Worm (Caenorhabditis elegans) whole organism, L1 larva: ENCODE data around the gene C06A1.6.

Experiments used
- C04F5.9 ChIP-seq: sonication (generic microtip); optimal IDR thresholded peaks from 2 replicates; lab custom pipeline; 2016; ENCODE audit warnings: missing genetic modification characterization, missing compliant biosample characterization
- C16A3.4 ChIP-seq: fragments of 150-350 bp; optimal IDR thresholded peaks from 2 replicates; lab custom pipeline; 2014; ENCODE audit warnings: missing biosample characterization, missing genetic modification characterization
- C34B4.2 ChIP-seq: sonication (generic microtip); optimal IDR thresholded peaks from 2 replicates; lab custom pipeline; 2017; ENCODE audit warnings: mild to moderate bottlenecking, missing genetic modification characterization, missing compliant biosample characterization
- F16B12.6 ChIP-seq: fragments of 150-350 bp; optimal IDR thresholded peaks from 2 replicates; lab custom pipeline; 2014; ENCODE audit warnings: missing biosample characterization, missing genetic modification characterization
- aha-1 ChIP-seq: fragments of 150-350 bp; optimal IDR thresholded peaks from 2 replicates; lab custom pipeline; 2014; ENCODE audit warnings: missing biosample characterization, missing genetic modification characterization
- aly-2 ChIP-seq: fragments of 150-350 bp; optimal IDR thresholded peaks from 2 replicates; lab custom pipeline; 2014; ENCODE audit warnings: missing biosample characterization, missing genetic modification characterization
- ama-1 ChIP-seq: fragments of 150-350 bp; optimal IDR thresholded peaks from 2 replicates; lab custom pipeline; 2014
- ceh-63 ChIP-seq: fragments of 200-800 bp; sonication (Bioruptor generic); optimal IDR thresholded peaks from 2 replicates; lab custom pipeline; 2018; ENCODE audit warnings: mild to moderate bottlenecking, missing genetic modification characterization, missing compliant biosample characterization
- ceh-8 ChIP-seq: fragments of 200-800 bp; sonication (Bioruptor generic); optimal IDR thresholded peaks from 2 replicates; lab custom pipeline; 2018; ENCODE audit warnings: mild to moderate bottlenecking, missing genetic modification characterization, moderate library complexity, missing compliant biosample characterization
- ceh-82 ChIP-seq, 3 experiments: fragments of 150-350 bp in 1 of 3; sonication (generic microtip) in 2 of 3; optimal IDR thresholded peaks; 2 replicates each; lab custom pipeline; 2014 to 2017; ENCODE audit warnings: missing biosample characterization in 3 of 3, missing genetic modification characterization in 3 of 3
- ceh-88 ChIP-seq: fragments of 200-800 bp; sonication (Bioruptor generic); IDR thresholded peaks from 2 replicates; pipeline ENCODE4 v1.3.6; 2022; ENCODE audit warnings: missing genetic modification characterization, missing compliant biosample characterization
- ceh-90 ChIP-seq: sonication (generic microtip); optimal IDR thresholded peaks from 2 replicates; lab custom pipeline; 2016; ENCODE audit warnings: missing genetic modification characterization, missing compliant biosample characterization
- ces-1 ChIP-seq: fragments of 150-350 bp; optimal IDR thresholded peaks from 2 replicates; lab custom pipeline; 2014; ENCODE audit warnings: missing biosample characterization, missing genetic modification reagents, missing genetic modification characterization
- efl-1 ChIP-seq, 4 experiments: fragments of 150-350 bp; optimal IDR thresholded peaks in 3 of 4; peaks in 1 of 4; 1 replicate in 1 of 4; 2 replicates in 3 of 4; lab custom pipeline; 2014; ENCODE audit warnings: missing biosample characterization in 2 of 4, missing genetic modification characterization in 2 of 4, missing genetic modification reagents in 2 of 4
- efl-3 ChIP-seq: fragments of 200-800 bp; sonication (Bioruptor generic); optimal IDR thresholded peaks from 2 replicates; lab custom pipeline; 2018; ENCODE audit warnings: mild to moderate bottlenecking, missing genetic modification characterization, missing compliant biosample characterization
- egl-13 ChIP-seq: sonication (generic microtip); optimal IDR thresholded peaks from 2 replicates; lab custom pipeline; 2016; ENCODE audit warnings: missing genotype, missing genetic modification reagents, missing genetic modification characterization, missing compliant biosample characterization
- elt-3 ChIP-seq, 6 experiments: fragments of 150-350 bp in 1 of 6; sonication (generic microtip); optimal IDR thresholded peaks; 2 replicates each; lab custom pipeline; 2017 to 2018; ENCODE audit warnings: missing biosample characterization in 6 of 6, missing genetic modification characterization in 6 of 6, inconsistent platforms in 1 of 6
- ets-5 ChIP-seq: fragments of 200-800 bp; sonication (Bioruptor generic); IDR thresholded peaks from 2 replicates; pipeline ENCODE4 v1.3.6; 2022; ENCODE audit warnings: missing genetic modification characterization, missing compliant biosample characterization
- fkh-4 ChIP-seq: sonication (generic microtip); optimal IDR thresholded peaks from 2 replicates; lab custom pipeline; 2016; ENCODE audit warnings: missing compliant biosample characterization, missing genetic modification characterization, borderline replicate concordance
- fkh-8 ChIP-seq: sonication (generic microtip); optimal IDR thresholded peaks from 2 replicates; lab custom pipeline; 2016; ENCODE audit warnings: mild to moderate bottlenecking, missing genetic modification characterization, missing compliant biosample characterization
- grh-1 ChIP-seq: fragments of 200-800 bp; sonication (Bioruptor generic); IDR thresholded peaks from 2 replicates; pipeline ENCODE4 v1.3.6; 2022; ENCODE audit warnings: missing genetic modification reagents, missing genetic modification characterization, missing compliant biosample characterization
- hlh-17 ChIP-seq: fragments of 200-800 bp; sonication (Bioruptor generic); optimal IDR thresholded peaks from 2 replicates; lab custom pipeline; 2018; ENCODE audit warnings: missing genetic modification characterization, mild to moderate bottlenecking, missing compliant biosample characterization, moderate library complexity, borderline replicate concordance
- hlh-4 ChIP-seq: sonication (generic microtip); optimal IDR thresholded peaks from 2 replicates; lab custom pipeline; 2016; ENCODE audit warnings: mild to moderate bottlenecking, missing genetic modification characterization, missing compliant biosample characterization
- irx-1 ChIP-seq: sonication (generic microtip); optimal IDR thresholded peaks from 2 replicates; lab custom pipeline; 2016; ENCODE audit warnings: missing genetic modification characterization, missing compliant biosample characterization
- isw-1 ChIP-seq: fragments of 200-800 bp; sonication (Bioruptor generic); IDR thresholded peaks from 2 replicates; pipeline ENCODE4 v1.3.6; 2022; ENCODE audit warnings: missing genetic modification characterization, missing compliant biosample characterization
- jun-1 ChIP-seq: fragments of 150-350 bp; optimal IDR thresholded peaks from 2 replicates; lab custom pipeline; 2014; ENCODE audit warnings: missing biosample characterization, missing genetic modification reagents, missing genetic modification characterization
- lin-14 ChIP-seq: fragments of 200-800 bp; sonication (Bioruptor generic); optimal IDR thresholded peaks from 2 replicates; lab custom pipeline; 2018; ENCODE audit warnings: mild to moderate bottlenecking, missing genetic modification characterization, moderate library complexity, missing compliant biosample characterization
- lin-15B ChIP-seq: fragments of 150-350 bp; sonication (generic microtip); optimal IDR thresholded peaks from 3 replicates; lab custom pipeline; 2014; ENCODE audit warnings: missing biosample characterization, missing genetic modification characterization
- lin-35 ChIP-seq, 2 experiments: fragments of 150-350 bp; optimal IDR thresholded peaks; 2 replicates each; lab custom pipeline; 2014; ENCODE audit warnings: missing biosample characterization in 2 of 2, missing genetic modification characterization in 2 of 2, missing genetic modification reagents in 2 of 2
- lin-39 ChIP-seq: fragments of 150-350 bp; optimal IDR thresholded peaks from 2 replicates; lab custom pipeline; 2014; ENCODE audit warnings: missing biosample characterization, missing genetic modification reagents, missing genetic modification characterization
- lir-3 ChIP-seq: sonication (generic microtip); optimal IDR thresholded peaks from 2 replicates; lab custom pipeline; 2016; ENCODE audit warnings: mild to moderate bottlenecking, missing genetic modification characterization, moderate library complexity, missing compliant biosample characterization; ENCODE audit not compliant: poor library complexity
- lsy-2 ChIP-seq, 2 experiments: fragments of 150-350 bp; optimal IDR thresholded peaks; 2 replicates each; lab custom pipeline; 2014; ENCODE audit warnings: missing biosample characterization in 2 of 2, missing genetic modification characterization in 2 of 2
- mep-1 ChIP-seq: fragments of 150-350 bp; optimal IDR thresholded peaks from 2 replicates; lab custom pipeline; 2014; ENCODE audit warnings: missing biosample characterization, missing genetic modification characterization
- nhr-12 ChIP-seq: sonication (generic microtip); optimal IDR thresholded peaks from 2 replicates; lab custom pipeline; 2017; ENCODE audit warnings: missing biosample characterization, missing genetic modification characterization
- nhr-237 ChIP-seq: fragments of 150-350 bp; optimal IDR thresholded peaks from 2 replicates; lab custom pipeline; 2014; ENCODE audit warnings: missing biosample characterization, missing genetic modification characterization
- nhr-47 ChIP-seq: sonication (generic microtip); optimal IDR thresholded peaks from 2 replicates; lab custom pipeline; 2016; ENCODE audit warnings: mild to moderate bottlenecking, missing genetic modification characterization, moderate library complexity, missing compliant biosample characterization
- nhr-84 ChIP-seq: sonication (generic microtip); optimal IDR thresholded peaks from 2 replicates; lab custom pipeline; 2017; ENCODE audit warnings: missing biosample characterization, missing genetic modification characterization
- nhr-85 ChIP-seq: sonication (generic microtip); peaks from one replicate; lab custom pipeline; 2016; ENCODE audit warnings: missing genetic modification characterization, inconsistent platforms, missing compliant biosample characterization
- nhr-90 ChIP-seq: sonication (generic microtip); optimal IDR thresholded peaks from 2 replicates; lab custom pipeline; 2016; ENCODE audit warnings: mild to moderate bottlenecking, missing genetic modification characterization, missing compliant biosample characterization; ENCODE audit not compliant: poor library complexity
- pag-3 ChIP-seq: sonication (generic microtip); optimal IDR thresholded peaks from 2 replicates; lab custom pipeline; 2017; ENCODE audit warnings: missing genetic modification characterization, mild to moderate bottlenecking, missing compliant biosample characterization, antibody characterized with exemption, borderline replicate concordance; ENCODE audit not compliant: insufficient read depth
- pqm-1 ChIP-seq: sonication (generic microtip); optimal IDR thresholded peaks from 3 replicates; lab custom pipeline; 2017; ENCODE audit warnings: missing biosample characterization, missing genetic modification characterization
- skn-1 ChIP-seq: fragments of 150-350 bp; optimal IDR thresholded peaks from 2 replicates; lab custom pipeline; 2014; ENCODE audit warnings: missing biosample characterization, missing genetic modification characterization
- sptf-1 ChIP-seq: fragments of 150-350 bp; optimal IDR thresholded peaks from 2 replicates; lab custom pipeline; 2014; ENCODE audit warnings: missing biosample characterization, missing genetic modification characterization
- sup-37 ChIP-seq: fragments of 200-800 bp; sonication (Bioruptor generic); optimal IDR thresholded peaks from 2 replicates; lab custom pipeline; 2018; ENCODE audit warnings: mild to moderate bottlenecking, missing genetic modification characterization, missing compliant biosample characterization
- swsn-7 ChIP-seq: sonication (generic microtip); optimal IDR thresholded peaks from 2 replicates; lab custom pipeline; 2016; ENCODE audit warnings: missing genetic modification characterization, missing compliant biosample characterization
- unc-130 ChIP-seq: fragments of 150-350 bp; optimal IDR thresholded peaks from 2 replicates; lab custom pipeline; 2017; ENCODE audit warnings: missing biosample characterization, missing genetic modification characterization, inconsistent platforms
- unc-62 ChIP-seq: fragments of 150-350 bp; optimal IDR thresholded peaks from 2 replicates; lab custom pipeline; 2014; ENCODE audit warnings: missing biosample characterization, missing genetic modification reagents, missing genetic modification characterization
- unc-86 ChIP-seq: sonication (generic microtip); optimal IDR thresholded peaks from 2 replicates; lab custom pipeline; 2016; ENCODE audit warnings: missing genetic modification characterization, missing compliant biosample characterization
- unc-98 ChIP-seq: fragments of 200-800 bp; sonication (Bioruptor generic); IDR thresholded peaks from 2 replicates; pipeline ENCODE4 v1.3.6; 2022; ENCODE audit warnings: missing genetic modification characterization, missing compliant biosample characterization
- vab-15 ChIP-seq: sonication (generic microtip); optimal IDR thresholded peaks from 2 replicates; lab custom pipeline; 2017; ENCODE audit warnings: missing genotype, mild to moderate bottlenecking, missing genetic modification characterization, missing compliant biosample characterization
- xbp-1 ChIP-seq: sonication (generic microtip); optimal IDR thresholded peaks from 2 replicates; lab custom pipeline; 2016; ENCODE audit warnings: missing genetic modification characterization, missing compliant biosample characterization
- zag-1 ChIP-seq: fragments of 150-350 bp; optimal IDR thresholded peaks from 2 replicates; lab custom pipeline; 2014; ENCODE audit warnings: missing biosample characterization, missing genetic modification characterization
- zip-4 ChIP-seq: fragments of 200-800 bp; sonication (Bioruptor generic); optimal IDR thresholded peaks from 2 replicates; lab custom pipeline; 2018; ENCODE audit warnings: mild to moderate bottlenecking, missing genetic modification characterization, moderate library complexity, missing compliant biosample characterization
- ztf-4 ChIP-seq: fragments of 150-350 bp; optimal IDR thresholded peaks from 2 replicates; lab custom pipeline; 2014; ENCODE audit warnings: missing biosample characterization, missing genetic modification characterization

Gene C06A1.6

ce11 chrII:10558345-10558744 lies 6.1 kb downstream of the C06A1.6 start:
- TF ChIP-seq ceh-8 (no peak), aly-2 (tag; lab: Kevin White, UChicago) (no peak), skn-1 (tag; lab: Kevin White, UChicago) (no peak), pag-3 (tag; lab: Kevin White, UChicago) (no peak), lin-35 (GFP tag; optimal IDR thresholded peaks at IDR 0.05; lab: Kevin White, UChicago) (no peak), zag-1 (no peak), hlh-17 (no peak), lsy-2 (tag; optimal IDR thresholded peaks at IDR 0.05; lab: Kevin White, UChicago) (peak; percentile 41 to 43), sptf-1 (no peak), egl-13 (no peak), efl-1 (optimal IDR thresholded peaks at IDR 0.05; lab: Kevin White, UChicago) (peak in 1 of 2 experiments; percentile 3), efl-1 (GFP tag; optimal IDR thresholded peaks at IDR 0.05 in 1 of 2; lab: Kevin White, UChicago) (peak in 1 of 2 experiments; percentile 89), swsn-7 (tag; lab: Kevin White, UChicago) (no peak), fkh-4 (tag; lab: Kevin White, UChicago) (no peak), lin-14 (GFP tag; lab: Kevin White, UChicago) (peak; percentile 61), ceh-63 (GFP tag; lab: Kevin White, UChicago) (no peak), nhr-85 (tag; lab: Kevin White, UChicago) (no peak), unc-130 (peak; percentile 65), jun-1 (tag; lab: Kevin White, UChicago) (no peak), ces-1 (GFP tag; lab: Kevin White, UChicago) (no peak), irx-1 (no peak), ceh-82 (tag; optimal IDR thresholded peaks at IDR 0.05; lab: Kevin White, UChicago) (no peak), ceh-90 (tag; lab: Kevin White, UChicago) (no peak), unc-86 (no peak), lir-3 (tag; lab: Kevin White, UChicago) (peak; percentile 45), pqm-1 (tag; lab: Kevin White, UChicago) (no peak), vab-15 (tag; lab: Kevin White, UChicago) (no peak), isw-1 (no peak), nhr-84 (tag; lab: Kevin White, UChicago) (no peak), aha-1 (tag; lab: Kevin White, UChicago) (no peak), ets-5 (no peak), hlh-4 (no peak), nhr-12 (tag; lab: Kevin White, UChicago) (no peak), nhr-47 (no peak), xbp-1 (tag; lab: Kevin White, UChicago) (no peak), ztf-4 (peak; percentile 14), F16B12.6 (no peak), lin-39 (tag; lab: Kevin White, UChicago) (no peak), ama-1 (lab: Kevin White, UChicago) (no peak), unc-62 (GFP tag; lab: Kevin White, UChicago) (no peak), sup-37 (GFP tag; lab: Kevin White, UChicago) (no peak), efl-3 (GFP tag; lab: Kevin White, UChicago) (no peak), lin-15B (tag; lab: Kevin White, UChicago) (no peak), grh-1 (no peak), ceh-88 (GFP tag; lab: Robert Waterston, UW) (no peak), mep-1 (peak; percentile 18), elt-3 (tag; optimal IDR thresholded peaks at IDR 0.05; lab: Kevin White, UChicago) (no peak), unc-98 (GFP tag; lab: Robert Waterston, UW) (no peak), C34B4.2 (tag; lab: Kevin White, UChicago) (no peak), nhr-237 (no peak), zip-4 (no peak), C16A3.4 (tag; lab: Kevin White, UChicago) (no peak), nhr-90 (no peak), C04F5.9 (tag; lab: Kevin White, UChicago) (no peak), fkh-8 (tag; lab: Kevin White, UChicago) (no peak)
